Worm (Caenorhabditis elegans) whole organism, L4/young adult: ENCODE measurements around the gene twk-34.

Experiments used
- W03F9.2 ChIP-seq: fragments of 150-350 bp; optimal IDR thresholded peaks from 2 replicates; lab custom pipeline; 2014; ENCODE audit warnings: missing biosample characterization, missing genetic modification characterization
- dao-5 ChIP-seq: sonication (generic microtip); optimal IDR thresholded peaks from 2 replicates; lab custom pipeline; 2016; ENCODE audit warnings: missing genotype, missing genetic modification characterization, moderate library complexity, missing compliant biosample characterization
- him-1 ChIP-seq: sonication (generic microtip); optimal IDR thresholded peaks from 2 replicates; lab custom pipeline; 2016; ENCODE audit warnings: missing genotype, missing genetic modification reagents, missing genetic modification characterization, missing compliant biosample characterization

ce11 chrV:15677222-15677621 is 27.5 kb upstream of the twk-34 start, which contains the start of gene nhr-52:
- TF ChIP-seq dao-5 (tag; lab: Kevin White, UChicago) (no peak), him-1 (tag; lab: Kevin White, UChicago) (no peak), W03F9.2 (tag; lab: Kevin White, UChicago) (no peak)
